Fruit fly (Drosophila melanogaster): ENCODE results near the gene CG3713.

Gene CG3713

DNA sequence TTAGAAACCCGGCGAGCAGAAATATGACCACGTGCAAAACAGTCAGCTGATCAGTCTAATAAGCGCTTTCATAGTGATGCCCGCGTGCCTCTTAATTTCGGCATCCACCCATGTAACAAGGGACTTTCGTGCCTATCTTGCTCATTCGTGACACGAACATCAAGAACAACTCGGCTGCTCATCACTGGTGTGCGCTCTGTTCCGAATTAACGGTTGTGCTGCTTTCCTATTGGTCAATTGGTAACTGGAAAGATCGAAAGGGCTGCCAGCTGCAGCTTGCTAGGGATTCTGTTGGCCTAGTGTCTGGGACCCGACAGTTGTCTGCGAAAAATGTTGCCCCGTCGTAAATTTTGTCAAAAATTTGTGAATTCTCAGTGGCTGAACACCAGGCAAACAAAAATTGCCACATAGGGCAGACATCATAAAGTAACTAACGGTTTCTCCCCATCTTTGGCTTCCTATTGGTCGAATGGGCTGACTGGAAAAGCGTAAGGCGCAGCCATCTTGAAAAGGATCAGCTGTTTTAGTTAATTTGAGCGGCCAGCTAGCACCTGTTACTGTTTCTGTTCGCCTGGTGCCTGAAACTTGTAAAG is 50.5 kb downstream of the CG3713 start (continued):
- TF ChIP-seq z (GFP tag; IDR thresholded peaks at IDR 0.05) (no peak), CG8765 (GFP tag; IDR thresholded peaks at IDR 0.05) (no peak), lab (GFP tag; optimal IDR thresholded peaks at IDR 0.05) (no peak), Jarid2 (GFP tag; optimal IDR thresholded peaks at IDR 0.05) (no peak), NfI (GFP tag; optimal IDR thresholded peaks at IDR 0.05) (peak; percentile 10), ham (GFP tag; IDR thresholded peaks at IDR 0.05) (no peak), HmgZ (tag; optimal IDR thresholded peaks at IDR 0.05) (peak; percentile 40), seq (GFP tag; IDR thresholded peaks at IDR 0.05) (no peak), CG12219 (GFP tag; optimal IDR thresholded peaks at IDR 0.05) (no peak), CG4730 (GFP tag; IDR thresholded peaks at IDR 0.05) (no peak), CG17359 (tag; optimal IDR thresholded peaks at IDR 0.05) (no peak), Dp (GFP tag; optimal IDR thresholded peaks at IDR 0.05) (no peak), repo (GFP tag; optimal IDR thresholded peaks at IDR 0.05) (no peak), danr (GFP tag; IDR thresholded peaks at IDR 0.05) (no peak), CG34224 (GFP tag; IDR thresholded peaks at IDR 0.05; ENCODE audit: partially characterized antibody) (peak; percentile 98), ems (GFP tag; optimal IDR thresholded peaks at IDR 0.05) (no peak), PHDP (tag; optimal IDR thresholded peaks at IDR 0.05) (no peak), tna (GFP tag; IDR thresholded peaks at IDR 0.05; ENCODE audit: partially characterized antibody) (peak; percentile 80), CG11085 (GFP tag; IDR thresholded peaks at IDR 0.05) (no peak), CG6765 (GFP tag; optimal IDR thresholded peaks at IDR 0.05) (no peak), mld (GFP tag; IDR thresholded peaks at IDR 0.05; ENCODE audit: partially characterized antibody) (peak; percentile 96), CG30403 (GFP tag; optimal IDR thresholded peaks at IDR 0.05) (no peak), pan (optimal IDR thresholded peaks at IDR 0.05) (no peak), pan (GFP tag; optimal IDR thresholded peaks at IDR 0.05 in 1 of 2, IDR thresholded peaks at IDR 0.05 in 1 of 2) (no peak), caup (GFP tag; optimal IDR thresholded peaks at IDR 0.05; ENCODE audit: severe bottlenecking) (no peak), her (GFP tag; optimal IDR thresholded peaks at IDR 0.05) (no peak), CG12104 (GFP tag; optimal IDR thresholded peaks at IDR 0.05) (no peak), grau (tag; optimal IDR thresholded peaks at IDR 0.05) (peak; percentile 22), CG3847 (GFP tag; IDR thresholded peaks at IDR 0.05) (0 out of 2 replicates have a peak, but pooled peaks have one; percentile 23), CG14441 (GFP tag; IDR thresholded peaks at IDR 0.05) (no peak), CG7357 (GFP tag; IDR thresholded peaks at IDR 0.05) (no peak), CG43689 (GFP tag; IDR thresholded peaks at IDR 0.05) (no peak), Gsc (GFP tag; IDR thresholded peaks at IDR 0.05) (no peak), CG8290 (GFP tag; optimal IDR thresholded peaks at IDR 0.05) (no peak), CG8290 (tag; optimal IDR thresholded peaks at IDR 0.05) (peak in 1 of 2 experiments; percentile 79), salm (tag; optimal IDR thresholded peaks at IDR 0.05) (no peak), fd64A (GFP tag; optimal IDR thresholded peaks at IDR 0.05) (peak; percentile 21), CG2129 (GFP tag; IDR thresholded peaks at IDR 0.05; ENCODE audit: partially characterized antibody) (peak; percentile 97), ken (GFP tag; IDR thresholded peaks at IDR 0.05) (no peak), dimm (GFP tag; IDR thresholded peaks at IDR 0.05) (no peak), CG17568 (GFP tag; optimal IDR thresholded peaks at IDR 0.05) (no peak), Deaf1 (tag; optimal IDR thresholded peaks at IDR 0.05) (peak; percentile 73), ara (GFP tag; IDR thresholded peaks at IDR 0.05) (no peak), CG1603 (tag; optimal IDR thresholded peaks at IDR 0.05) (peak; percentile 11), CG31365 (tag; optimal IDR thresholded peaks at IDR 0.05) (no peak), Spps (tag; optimal IDR thresholded peaks at IDR 0.05) (no peak), CG11723 (GFP tag; optimal IDR thresholded peaks at IDR 0.05) (no peak), dmrt99B (tag; optimal IDR thresholded peaks at IDR 0.05) (no peak), CG1647 (GFP tag; optimal IDR thresholded peaks at IDR 0.05) (no peak), kni (GFP tag; optimal IDR thresholded peaks at IDR 0.05) (peak; percentile 91), Ets65A (GFP tag) (peak; percentile 50)

All from whole organism, embryonic.